Worm (Caenorhabditis elegans): ENCODE results near the gene F19C6.2.

The F19C6.2 gene

ce11 chrX:9958561-9958960 is 42.2 kb upstream of the F19C6.2 start, which contains the start of gene ZC506.1 (continued):
- no peak for TF ChIP-seq sox-2 (GFP tag; IDR thresholded peaks at IDR 0.05)
- no peak for TF ChIP-seq pat-9 (tag; optimal IDR thresholded peaks at IDR 0.05)
- TF ChIP-seq K09A11.1 (tag; optimal IDR thresholded peaks at IDR 0.05; ENCODE audit: insufficient read depth): peak; percentile 15
- no peak for TF ChIP-seq fax-1 (tag; optimal IDR thresholded peaks at IDR 0.05)
- no peak for TF ChIP-seq ceh-6 (GFP tag; optimal IDR thresholded peaks at IDR 0.05)
- peak; percentile 85 for TF ChIP-seq unc-42 (tag; optimal IDR thresholded peaks at IDR 0.05)
- no peak for TF ChIP-seq ceh-24 (tag; optimal IDR thresholded peaks at IDR 0.05)
- TF ChIP-seq ceh-31 (tag; optimal IDR thresholded peaks at IDR 0.05): peak; percentile 96
- TF ChIP-seq che-1 (tag; optimal IDR thresholded peaks at IDR 0.05): no peak
- no peak for TF ChIP-seq nhr-232 (tag; optimal IDR thresholded peaks at IDR 0.05)
- no peak for TF ChIP-seq odd-2 (tag; optimal IDR thresholded peaks at IDR 0.05)
- peak; percentile 68 for TF ChIP-seq ztf-16 (tag; optimal IDR thresholded peaks at IDR 0.05)
- no peak for TF ChIP-seq pha-4 (tag; optimal IDR thresholded peaks at IDR 0.05)
- peak; percentile 86 for TF ChIP-seq ref-2 (tag; optimal IDR thresholded peaks at IDR 0.05)
- no peak for TF ChIP-seq fkh-10 (GFP tag; optimal IDR thresholded peaks at IDR 0.05)
- TF ChIP-seq dve-1 (tag; optimal IDR thresholded peaks at IDR 0.05): peak; percentile 71
- TF ChIP-seq T23F11.4 (GFP tag; optimal IDR thresholded peaks at IDR 0.05): peak; percentile 13
- TF ChIP-seq C08G9.2 (tag; optimal IDR thresholded peaks at IDR 0.05): no peak
- peak; percentile 78 for TF ChIP-seq unc-55 (GFP tag; optimal IDR thresholded peaks at IDR 0.05)
- TF ChIP-seq Y22D7AL.16 (tag; optimal IDR thresholded peaks at IDR 0.05): no peak
- TF ChIP-seq hlh-6 (tag; optimal IDR thresholded peaks at IDR 0.05): no peak
- peak; percentile 52 for TF ChIP-seq hlh-30 (tag; optimal IDR thresholded peaks at IDR 0.05; ENCODE audit: insufficient read depth)
- no peak for TF ChIP-seq K02D7.2 (tag; optimal IDR thresholded peaks at IDR 0.05)
- TF ChIP-seq rnt-1 (tag; optimal IDR thresholded peaks at IDR 0.05): peak; percentile 87
- no peak for TF ChIP-seq sox-4 (tag; optimal IDR thresholded peaks at IDR 0.05)
- TF ChIP-seq hlh-13 (GFP tag; optimal IDR thresholded peaks at IDR 0.05): no peak
- TF ChIP-seq ets-4 (tag; optimal IDR thresholded peaks at IDR 0.05): peak; percentile 64
- TF ChIP-seq ceh-48 (tag; optimal IDR thresholded peaks at IDR 0.05): peak; percentile 92
- no peak for TF ChIP-seq nhr-11 (tag; optimal IDR thresholded peaks at IDR 0.05)
- peak; percentile 97 for TF ChIP-seq nfya-1 (tag; optimal IDR thresholded peaks at IDR 0.05)
- no peak for TF ChIP-seq fkh-6 (tag; optimal IDR thresholded peaks at IDR 0.05)
- TF ChIP-seq ahr-1 (tag; optimal IDR thresholded peaks at IDR 0.05): no peak
- TF ChIP-seq gmeb-2 (tag; optimal IDR thresholded peaks at IDR 0.05): no peak
- TF ChIP-seq hlh-15 (tag; optimal IDR thresholded peaks at IDR 0.05): no peak
- no peak for TF ChIP-seq ceh-9 (tag; optimal IDR thresholded peaks at IDR 0.05)
- TF ChIP-seq madf-2 (tag; optimal IDR thresholded peaks at IDR 0.05): peak; percentile 69
- TF ChIP-seq mec-3 (tag; optimal IDR thresholded peaks at IDR 0.05; ENCODE audit: borderline replicate concordance): no peak
- TF ChIP-seq pag-3 (tag; optimal IDR thresholded peaks at IDR 0.05; ENCODE audit: borderline replicate concordance): peak; percentile 50
- peak; percentile 95 for TF ChIP-seq ceh-18 (tag; optimal IDR thresholded peaks at IDR 0.05)
- peak; percentile 84 for TF ChIP-seq tbx-2 (tag; optimal IDR thresholded peaks at IDR 0.05)
- TF ChIP-seq ceh-14 (tag; optimal IDR thresholded peaks at IDR 0.05): no peak
- no peak for TF ChIP-seq ceh-45 (GFP tag; IDR thresholded peaks at IDR 0.05)
- peak; percentile 33 for TF ChIP-seq lim-6 (tag; optimal IDR thresholded peaks at IDR 0.05)
- TF ChIP-seq pax-1 (tag; optimal IDR thresholded peaks at IDR 0.05): peak; percentile 15
- TF ChIP-seq ama-1 (optimal IDR thresholded peaks at IDR 0.05): no peak
- no peak for TF ChIP-seq eyg-1 (tag; optimal IDR thresholded peaks at IDR 0.05)
- TF ChIP-seq pha-2 (tag; optimal IDR thresholded peaks at IDR 0.05): no peak
- TF ChIP-seq ceh-34 (tag; optimal IDR thresholded peaks at IDR 0.05): peak; percentile 90
- TF ChIP-seq lin-11 (tag; optimal IDR thresholded peaks at IDR 0.05): no peak
